Fruit fly (Drosophila melanogaster): ENCODE measurements around the gene CG33080.

CG33080 gene

DNA sequence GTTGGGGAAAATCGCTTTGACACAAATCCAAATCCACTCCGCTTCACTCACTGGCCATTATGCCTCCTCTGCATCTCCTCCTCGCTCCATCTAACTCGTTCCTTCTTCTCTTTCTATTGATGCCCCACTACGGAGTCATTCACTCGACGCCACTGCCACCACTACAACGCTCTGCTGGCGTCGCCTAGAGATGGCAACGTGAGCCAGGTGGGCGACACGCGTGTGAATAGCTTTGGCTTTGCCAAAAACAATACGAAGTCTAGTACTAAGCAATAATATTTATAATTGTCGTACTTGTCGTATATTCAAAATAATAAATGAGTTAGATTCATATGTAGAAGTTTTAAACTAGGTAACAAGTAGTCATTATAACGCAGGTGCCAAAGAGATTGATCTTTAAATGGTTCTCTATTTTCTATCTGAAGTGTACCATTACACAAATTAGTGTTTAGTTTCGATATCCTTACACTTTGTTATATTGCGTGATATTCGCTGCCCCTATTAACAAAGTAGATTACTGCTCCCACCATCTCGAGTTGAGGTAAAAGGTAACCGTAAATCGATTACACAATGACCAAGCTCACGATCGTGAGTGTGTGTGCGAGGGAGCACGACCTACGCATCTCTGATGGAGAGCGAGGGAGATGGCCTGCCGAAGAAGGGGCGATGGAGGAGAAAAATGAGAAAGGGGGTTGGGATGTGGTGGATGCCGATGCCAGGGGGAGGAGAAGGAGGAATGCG, 27.6 kb upstream of the CG33080 start (continued):
- TF ChIP-seq CG31224 (GFP tag; IDR thresholded peaks at IDR 0.05): no peak
- TF ChIP-seq shn (GFP tag; optimal IDR thresholded peaks at IDR 0.05): no peak
- TF ChIP-seq lmd (GFP tag; IDR thresholded peaks at IDR 0.05): no peak
- no peak for TF ChIP-seq CG12236 (GFP tag; optimal IDR thresholded peaks at IDR 0.05)
- TF ChIP-seq dan (GFP tag; IDR thresholded peaks at IDR 0.05): no peak
- TF ChIP-seq CG10147 (GFP tag; optimal IDR thresholded peaks at IDR 0.05): peak; percentile 18
- peak; percentile 38 for TF ChIP-seq CG32532 (GFP tag; IDR thresholded peaks at IDR 0.05)
- no peak for TF ChIP-seq CG9797 (GFP tag; optimal IDR thresholded peaks at IDR 0.05)
- TF ChIP-seq Hmx (GFP tag; optimal IDR thresholded peaks at IDR 0.05): no peak
- no peak for TF ChIP-seq CG11093 (GFP tag; IDR thresholded peaks at IDR 0.05)
- TF ChIP-seq HLH54F (GFP tag; optimal IDR thresholded peaks at IDR 0.05): no peak
- peak; percentile 37 for TF ChIP-seq CG18262 (tag; optimal IDR thresholded peaks at IDR 0.05)
- 0 out of 2 replicates have a peak, but pooled peaks have one; percentile 19 for TF ChIP-seq CG17328 (GFP tag; IDR thresholded peaks at IDR 0.05)
- TF ChIP-seq CG33557 (GFP tag; optimal IDR thresholded peaks at IDR 0.05): no peak
- peak; percentile 66 for TF ChIP-seq CG2120 (GFP tag; optimal IDR thresholded peaks at IDR 0.05)
- TF ChIP-seq Aef1 (GFP tag; IDR thresholded peaks at IDR 0.05): no peak
- no peak for TF ChIP-seq CG1792 (GFP tag; optimal IDR thresholded peaks at IDR 0.05)
- TF ChIP-seq caup (GFP tag; optimal IDR thresholded peaks at IDR 0.05; ENCODE audit: severe bottlenecking): no peak
- 0 out of 2 replicates have a peak, but pooled peaks have one; percentile 43 for TF ChIP-seq sna (GFP tag; IDR thresholded peaks at IDR 0.05; ENCODE audit: partially characterized antibody)
- peak; percentile 2 for TF ChIP-seq CG14710 (tag; optimal IDR thresholded peaks at IDR 0.05)
- no peak for TF ChIP-seq CG10543 (GFP tag; optimal IDR thresholded peaks at IDR 0.05)
- TF ChIP-seq abd-A (tag; optimal IDR thresholded peaks at IDR 0.05): no peak
- no peak for TF ChIP-seq nau (GFP tag; optimal IDR thresholded peaks at IDR 0.05)
- TF ChIP-seq CG7963 (GFP tag; IDR thresholded peaks at IDR 0.05; ENCODE audit: partially characterized antibody): peak; percentile 27; the same call in 1 of the 3 replicates
- TF ChIP-seq Xrp1 (GFP tag; IDR thresholded peaks at IDR 0.05): peak; percentile 39; the same call in 1 of the 2 replicates
- TF ChIP-seq slou (GFP tag; optimal IDR thresholded peaks at IDR 0.05): no peak
- TF ChIP-seq Poxn (GFP tag; IDR thresholded peaks at IDR 0.05): no peak
- no peak for TF ChIP-seq bab2 (GFP tag; optimal IDR thresholded peaks at IDR 0.05)
- TF ChIP-seq grau (tag; optimal IDR thresholded peaks at IDR 0.05): peak; percentile 9
- TF ChIP-seq Ssrp (tag; optimal IDR thresholded peaks at IDR 0.05): no peak
- TF ChIP-seq bsh (GFP tag; optimal IDR thresholded peaks at IDR 0.05): no peak
- no peak for TF ChIP-seq CG1603 (tag; optimal IDR thresholded peaks at IDR 0.05)
- no peak for TF ChIP-seq Lim3 (GFP tag; IDR thresholded peaks at IDR 0.05)
- TF ChIP-seq CG2712 (tag; optimal IDR thresholded peaks at IDR 0.05): peak; percentile 36
- no peak for TF ChIP-seq Hey (tag; optimal IDR thresholded peaks at IDR 0.05)
- no peak for TF ChIP-seq prd (optimal IDR thresholded peaks at IDR 0.05)
- peak; percentile 32; the same call in 1 of the 3 replicates for TF ChIP-seq prd (GFP tag; IDR thresholded peaks at IDR 0.05)
- no peak for TF ChIP-seq zf30C (GFP tag; optimal IDR thresholded peaks at IDR 0.05)
- no peak for TF ChIP-seq btn (GFP tag; optimal IDR thresholded peaks at IDR 0.05)
- TF ChIP-seq CG10274 (GFP tag; optimal IDR thresholded peaks at IDR 0.05): no peak
- TF ChIP-seq hth (optimal IDR thresholded peaks at IDR 0.05): no peak
- TF ChIP-seq CG10565 (GFP tag; optimal IDR thresholded peaks at IDR 0.05): no peak
- TF ChIP-seq ato (GFP tag; IDR thresholded peaks at IDR 0.05; ENCODE audit: partially characterized antibody): no peak
- TF ChIP-seq CG7786 (GFP tag; optimal IDR thresholded peaks at IDR 0.05): no peak
- TF ChIP-seq eyg (GFP tag; optimal IDR thresholded peaks at IDR 0.05): no peak
- TF ChIP-seq maf-S (GFP tag; optimal IDR thresholded peaks at IDR 0.05): peak; percentile 53
- TF ChIP-seq CG15011 (GFP tag; optimal IDR thresholded peaks at IDR 0.05): peak; percentile 22
- peak; percentile 81 for TF ChIP-seq Dll (GFP tag; IDR thresholded peaks at IDR 0.05; ENCODE audit: partially characterized antibody)
- no peak for TF ChIP-seq CG17359 (tag; optimal IDR thresholded peaks at IDR 0.05)
- TF ChIP-seq Ets97D (GFP tag; optimal IDR thresholded peaks at IDR 0.05): no peak

Measured in whole organism, embryonic.